Worm (Caenorhabditis elegans): ENCODE data around the gene ttbk-8.2.

- no peak for TF ChIP-seq dao-5 (tag; optimal IDR thresholded peaks at IDR 0.05)
- TF ChIP-seq W03F9.2 (tag; optimal IDR thresholded peaks at IDR 0.05) = no peak
- no peak for TF ChIP-seq him-1 (tag; optimal IDR thresholded peaks at IDR 0.05)
These were observed 40.6 kb upstream of the ttbk-8.2 start for ce11 chrIV:5591134-5591533.

Data from whole organism, L4/young adult.